Worm (Caenorhabditis elegans): ENCODE measurements around the gene hex-2.

The hex-2 gene

ce11 chrV:5667337-5667736 is 13.1 kb downstream of the hex-2 start (continued):
- TF ChIP-seq Y53F4B.3 (GFP tag; IDR thresholded peaks at IDR 0.05) = peak; percentile 24; the same call in 1 of the 2 replicates
- TF ChIP-seq attf-6 (GFP tag; IDR thresholded peaks at IDR 0.05) = peak; percentile 85
- peak; percentile 49 for TF ChIP-seq lsy-27 (tag; optimal IDR thresholded peaks at IDR 0.05; ENCODE audit: borderline replicate concordance, insufficient read depth)
- TF ChIP-seq ama-1 (optimal IDR thresholded peaks at IDR 0.05) = no peak
- TF ChIP-seq ama-1 (GFP tag; optimal IDR thresholded peaks at IDR 0.05) = peak; percentile 29 to 73
- peak; percentile 53; the same call in 1 of the 2 replicates for TF ChIP-seq Y95B8A.8 (GFP tag; IDR thresholded peaks at IDR 0.05)
- TF ChIP-seq him-1 (tag; optimal IDR thresholded peaks at IDR 0.05) = peak; percentile 79
- TF ChIP-seq B0035.1 (tag; optimal IDR thresholded peaks at IDR 0.05) = peak; percentile 57
- TF ChIP-seq Y79H2A.3 (GFP tag; conservative IDR thresholded peaks at IDR 0.05) = 0 out of 2 replicates have a peak, but pooled peaks have one; percentile 34
- TF ChIP-seq rcor-1 (GFP tag; IDR thresholded peaks at IDR 0.05) = peak; percentile 81
- peak; percentile 72 for TF ChIP-seq F49E8.2 (tag; optimal IDR thresholded peaks at IDR 0.05; ENCODE audit: insufficient read depth)
- no peak for TF ChIP-seq sea-2 (GFP tag; IDR thresholded peaks at IDR 0.05)
- TF ChIP-seq aptf-2 (GFP tag; conservative IDR thresholded peaks at IDR 0.05) = no peak
- TF ChIP-seq hsf-1 (GFP tag; IDR thresholded peaks at IDR 0.05) = peak; percentile 58; the same call in 1 of the 2 replicates
- no peak for TF ChIP-seq F55B11.4 (tag; optimal IDR thresholded peaks at IDR 0.05; ENCODE audit: borderline replicate concordance, insufficient read depth)
- 0 out of 2 replicates have a peak, but pooled peaks have one; percentile 18 for TF ChIP-seq cebp-1 (GFP tag; IDR thresholded peaks at IDR 0.05)
- TF ChIP-seq cebp-1 (tag; optimal IDR thresholded peaks at IDR 0.05) = no peak
- TF ChIP-seq lsl-1 (GFP tag; optimal IDR thresholded peaks at IDR 0.05) = peak; percentile 61
- TF ChIP-seq F57A8.1 (GFP tag; optimal IDR thresholded peaks at IDR 0.05) = no peak
- 0 out of 2 replicates have a peak, but pooled peaks have one; percentile 82 for TF ChIP-seq nhr-120 (GFP tag; IDR thresholded peaks at IDR 0.05)
- no peak for TF ChIP-seq lin-35 (GFP tag; optimal IDR thresholded peaks at IDR 0.05)
- no peak for TF ChIP-seq K11D2.4 (GFP tag; IDR thresholded peaks at IDR 0.05)
- TF ChIP-seq lir-1 (GFP tag; conservative IDR thresholded peaks at IDR 0.05) = no peak
- peak; percentile 96; the same call in 1 of the 2 replicates for TF ChIP-seq aptf-3 (GFP tag; IDR thresholded peaks at IDR 0.05)
- peak; percentile 77 for TF ChIP-seq chd-7 (tag; optimal IDR thresholded peaks at IDR 0.05)
- TF ChIP-seq hlh-26 (GFP tag; conservative IDR thresholded peaks at IDR 0.05) = no peak
- peak; percentile 38 for TF ChIP-seq madf-10 (tag; optimal IDR thresholded peaks at IDR 0.05)
- peak; percentile 38 for TF ChIP-seq snpc-1.3 (tag; optimal IDR thresholded peaks at IDR 0.05; ENCODE audit: insufficient read depth)
- no peak for TF ChIP-seq ceh-27 (GFP tag; optimal IDR thresholded peaks at IDR 0.05)
- 0 out of 2 replicates have a peak, but pooled peaks have one; percentile 34 for TF ChIP-seq C06A6.2 (GFP tag; conservative IDR thresholded peaks at IDR 0.05)
- no peak for TF ChIP-seq sdz-38 (tag; optimal IDR thresholded peaks at IDR 0.05)
- TF ChIP-seq nhr-80 (tag; optimal IDR thresholded peaks at IDR 0.05) = no peak
- peak; percentile 87; the same call in 1 of the 2 replicates for TF ChIP-seq nfya-2 (GFP tag; IDR thresholded peaks at IDR 0.05)
- TF ChIP-seq Y53G8AR.9 (GFP tag; conservative IDR thresholded peaks at IDR 0.05) = peak; percentile 84
- TF ChIP-seq zim-3 (tag; optimal IDR thresholded peaks at IDR 0.05) = peak; percentile 92
- TF ChIP-seq lin-26 (GFP tag; IDR thresholded peaks at IDR 0.05) = peak; percentile 97
- peak; percentile 80; the same call in 1 of the 2 replicates for TF ChIP-seq hmg-20 (GFP tag; IDR thresholded peaks at IDR 0.05)
- peak; percentile 27 for TF ChIP-seq tlf-1 (GFP tag; optimal IDR thresholded peaks at IDR 0.05)
- peak; percentile 69 for TF ChIP-seq ekl-4 (GFP tag; IDR thresholded peaks at IDR 0.05)
- peak; percentile 79 for TF ChIP-seq repo-1 (tag; optimal IDR thresholded peaks at IDR 0.05)
- TF ChIP-seq rpc-1 (optimal IDR thresholded peaks at IDR 0.05) = peak; percentile 92
- TF ChIP-seq rpc-1 (tag; optimal IDR thresholded peaks at IDR 0.05) = peak; percentile 93
- TF ChIP-seq ztf-3 (GFP tag; optimal IDR thresholded peaks at IDR 0.05) = no peak
- TF ChIP-seq egrh-3 (GFP tag; IDR thresholded peaks at IDR 0.05) = no peak
- TF ChIP-seq ztf-6 (GFP tag; IDR thresholded peaks at IDR 0.05) = peak; percentile 70; the same call in 1 of the 2 replicates
- peak; percentile 82 for TF ChIP-seq die-1 (tag; optimal IDR thresholded peaks at IDR 0.05)
- no peak for TF ChIP-seq pha-4 (tag; optimal IDR thresholded peaks at IDR 0.05)
- peak; percentile 26; the same call in 1 of the 2 replicates for TF ChIP-seq ceh-91 (GFP tag; IDR thresholded peaks at IDR 0.05)
